Worm (Caenorhabditis elegans) whole organism, early embryonic: ENCODE results near the gene msra-1.

Source experiments
- F13C5.2 ChIP-seq: sonication (generic microtip); optimal IDR thresholded peaks from 2 replicates; lab custom pipeline; 2017; ENCODE audit warnings: mild to moderate bottlenecking, missing genetic modification characterization, inconsistent platforms, missing compliant biosample characterization
- aly-1 ChIP-seq: sonication (generic microtip); optimal IDR thresholded peaks from 2 replicates; lab custom pipeline; 2016; ENCODE audit warnings: missing genetic modification characterization, missing compliant biosample characterization
- ama-1 ChIP-seq: fragments of 150-350 bp; optimal IDR thresholded peaks from 2 replicates; lab custom pipeline; 2014
- ceh-36 ChIP-seq: sonication (generic microtip); optimal IDR thresholded peaks from 2 replicates; lab custom pipeline; 2016; ENCODE audit warnings: missing genetic modification characterization, inconsistent platforms, missing compliant biosample characterization
- flt-1 ChIP-seq: fragments of 200-800 bp; sonication (Bioruptor generic); IDR thresholded peaks from 2 replicates; pipeline ENCODE4 v1.3.6; 2022; ENCODE audit warnings: missing genetic modification characterization, missing compliant biosample characterization
- hmbx-1 ChIP-seq: sonication (generic microtip); optimal IDR thresholded peaks from 2 replicates; lab custom pipeline; 2016; ENCODE audit warnings: mild to moderate bottlenecking, missing genetic modification characterization, missing compliant biosample characterization
- pes-1 ChIP-seq: fragments of 200-800 bp; sonication (Bioruptor generic); IDR thresholded peaks from 2 replicates; pipeline ENCODE4 v1.3.6; 2022; ENCODE audit warnings: missing genetic modification reagents, missing genetic modification characterization, missing compliant biosample characterization
- sea-1 ChIP-seq: fragments of 200-800 bp; sonication (Bioruptor generic); conservative IDR thresholded peaks from 2 replicates; pipeline ENCODE4 v1.3.6; 2022; ENCODE audit warnings: missing genetic modification characterization, missing compliant biosample characterization
- tbx-11 ChIP-seq: fragments of 200-800 bp; sonication (Bioruptor generic); IDR thresholded peaks from 2 replicates; pipeline ENCODE4 v1.3.6; 2022; ENCODE audit warnings: missing genetic modification characterization, missing compliant biosample characterization
- tbx-37 ChIP-seq: fragments of 200-800 bp; sonication (Bioruptor generic); conservative IDR thresholded peaks from 2 replicates; pipeline ENCODE4 v1.3.6; 2022; ENCODE audit warnings: missing genetic modification reagents, missing genetic modification characterization, missing compliant biosample characterization

- TF ChIP-seq ama-1 (lab: Kevin White, UChicago) (no peak), flt-1 (GFP tag; lab: Robert Waterston, UW) (no peak), ceh-36 (no peak), tbx-11 (GFP tag; lab: Robert Waterston, UW) (no peak), pes-1 (GFP tag; lab: Robert Waterston, UW) (no peak), tbx-37 (GFP tag; lab: Robert Waterston, UW) (no peak), aly-1 (tag; lab: Kevin White, UChicago) (no peak), sea-1 (no peak), hmbx-1 (no peak), F13C5.2 (peak; percentile 50)
These were observed 28.3 kb upstream of the msra-1 start for ce11 chrII:7392052-7392694.
